Worm (Caenorhabditis elegans) whole organism, late embryonic: ENCODE data around the gene F47C12.7.
A peak's percentile ranks its signal among the peaks of the same experiment; 100 is the strongest.

ENCODE experiments used
- C08G9.2 ChIP-seq: sonication (generic microtip); optimal IDR thresholded peaks from 2 replicates; lab custom pipeline; 2016; ENCODE audit warnings: mild to moderate bottlenecking, missing genetic modification characterization, moderate library complexity, missing compliant biosample characterization
- C38D4.7 ChIP-seq: fragments of 200-800 bp; sonication (Bioruptor generic); optimal IDR thresholded peaks from 2 replicates; lab custom pipeline; 2018; ENCODE audit warnings: mild to moderate bottlenecking, missing genetic modification characterization, moderate library complexity, missing compliant biosample characterization
- F13H6.1 ChIP-seq: sonication (generic microtip); optimal IDR thresholded peaks from 2 replicates; lab custom pipeline; 2016; ENCODE audit warnings: missing genetic modification characterization, missing compliant biosample characterization
- ceh-14 ChIP-seq: sonication (generic microtip); optimal IDR thresholded peaks from 2 replicates; lab custom pipeline; 2016; ENCODE audit warnings: missing genotype, missing genetic modification characterization, missing compliant biosample characterization
- ceh-18 ChIP-seq: sonication (generic microtip); optimal IDR thresholded peaks from 2 replicates; lab custom pipeline; 2016; ENCODE audit warnings: missing genetic modification characterization, missing compliant biosample characterization
- ceh-19 ChIP-seq: fragments of 200-800 bp; sonication (Bioruptor generic); optimal IDR thresholded peaks from 2 replicates; lab custom pipeline; 2018; ENCODE audit warnings: mild to moderate bottlenecking, missing genetic modification characterization, missing compliant biosample characterization
- ceh-31 ChIP-seq: sonication (generic microtip); optimal IDR thresholded peaks from 2 replicates; lab custom pipeline; 2016; ENCODE audit warnings: missing genetic modification characterization, missing compliant biosample characterization
- ceh-34 ChIP-seq: sonication (generic microtip); optimal IDR thresholded peaks from 2 replicates; lab custom pipeline; 2016; ENCODE audit warnings: mild to moderate bottlenecking, missing genetic modification characterization, missing compliant biosample characterization
- ceh-45 ChIP-seq: fragments of 200-800 bp; sonication (Bioruptor generic); IDR thresholded peaks from 2 replicates; pipeline ENCODE4 v1.3.6; 2022; ENCODE audit warnings: missing genetic modification reagents, missing genetic modification characterization, missing compliant biosample characterization
- che-1 ChIP-seq: sonication (generic microtip); optimal IDR thresholded peaks from 2 replicates; lab custom pipeline; 2016; ENCODE audit warnings: mild to moderate bottlenecking, missing genetic modification characterization, missing compliant biosample characterization
- dmd-4 ChIP-seq: sonication (generic microtip); optimal IDR thresholded peaks from 2 replicates; lab custom pipeline; 2016; ENCODE audit warnings: borderline replicate concordance, missing genetic modification characterization, missing compliant biosample characterization
- dve-1 ChIP-seq: sonication (generic microtip); optimal IDR thresholded peaks from 2 replicates; lab custom pipeline; 2017; ENCODE audit warnings: antibody characterized with exemption, mild to moderate bottlenecking, missing genetic modification characterization, missing compliant biosample characterization
- elt-4 ChIP-seq: sonication (generic microtip); optimal IDR thresholded peaks from 2 replicates; lab custom pipeline; 2016; ENCODE audit warnings: missing genetic modification characterization, missing compliant biosample characterization
- hlh-15 ChIP-seq: sonication (generic microtip); optimal IDR thresholded peaks from 2 replicates; lab custom pipeline; 2016; ENCODE audit warnings: missing genetic modification characterization, missing compliant biosample characterization
- hlh-30 ChIP-seq: sonication (generic microtip); optimal IDR thresholded peaks from 2 replicates; lab custom pipeline; 2017; ENCODE audit warnings: antibody characterized with exemption, missing genetic modification characterization, missing compliant biosample characterization; ENCODE audit not compliant: insufficient read depth
- hlh-6 ChIP-seq: sonication (generic microtip); optimal IDR thresholded peaks from 2 replicates; lab custom pipeline; 2016; ENCODE audit warnings: missing genotype, missing genetic modification characterization, missing compliant biosample characterization
- madf-2 ChIP-seq: sonication (generic microtip); optimal IDR thresholded peaks from 2 replicates; lab custom pipeline; 2017; ENCODE audit warnings: missing genetic modification characterization, missing compliant biosample characterization
- nfya-1 ChIP-seq: sonication (generic microtip); optimal IDR thresholded peaks from 2 replicates; lab custom pipeline; 2017; ENCODE audit warnings: missing genetic modification characterization, mild to moderate bottlenecking, missing compliant biosample characterization, antibody characterized with exemption, moderate library complexity
- nhr-232 ChIP-seq: sonication (generic microtip); optimal IDR thresholded peaks from 2 replicates; lab custom pipeline; 2016; ENCODE audit warnings: missing genetic modification characterization, missing compliant biosample characterization
- npax-4 ChIP-seq: sonication (generic microtip); optimal IDR thresholded peaks from 2 replicates; lab custom pipeline; 2016; ENCODE audit warnings: missing genetic modification characterization, missing compliant biosample characterization
- pag-3 ChIP-seq: sonication (generic microtip); optimal IDR thresholded peaks from 2 replicates; lab custom pipeline; 2016; ENCODE audit warnings: missing compliant biosample characterization, missing genetic modification characterization, borderline replicate concordance
- pat-9 ChIP-seq: fragments of 200-800 bp; sonication (Bioruptor generic); optimal IDR thresholded peaks from 2 replicates; lab custom pipeline; 2018; ENCODE audit warnings: mild to moderate bottlenecking, missing genetic modification characterization, moderate library complexity, missing compliant biosample characterization
- pha-2 ChIP-seq: sonication (generic microtip); optimal IDR thresholded peaks from 2 replicates; lab custom pipeline; 2017; ENCODE audit warnings: mild to moderate bottlenecking, missing genetic modification characterization, missing compliant biosample characterization
- pha-4 ChIP-seq: fragments of 150-350 bp; optimal IDR thresholded peaks from 2 replicates; lab custom pipeline; 2018; ENCODE audit warnings: missing biosample characterization, missing genetic modification reagents, missing genetic modification characterization
- pros-1 ChIP-seq: fragments of 150-350 bp; optimal IDR thresholded peaks from 2 replicates; lab custom pipeline; 2014; ENCODE audit warnings: missing biosample characterization, missing genetic modification reagents, missing genetic modification characterization
- ref-2 ChIP-seq: sonication (generic microtip); optimal IDR thresholded peaks from 2 replicates; lab custom pipeline; 2016; ENCODE audit warnings: missing genetic modification characterization, missing compliant biosample characterization
- rnt-1 ChIP-seq: sonication (generic microtip); optimal IDR thresholded peaks from 2 replicates; lab custom pipeline; 2016; ENCODE audit warnings: missing genetic modification characterization, missing compliant biosample characterization
- sdc-2 ChIP-seq: sonication (generic microtip); optimal IDR thresholded peaks from 2 replicates; lab custom pipeline; 2016; ENCODE audit warnings: missing genotype, missing genetic modification characterization, missing compliant biosample characterization
- sox-2 ChIP-seq: fragments of 200-800 bp; sonication (Bioruptor generic); IDR thresholded peaks from 2 replicates; pipeline ENCODE4 v1.3.6; 2022; ENCODE audit warnings: missing genetic modification reagents, missing genetic modification characterization, missing compliant biosample characterization
- syd-9 ChIP-seq: sonication (generic microtip); optimal IDR thresholded peaks from 2 replicates; lab custom pipeline; 2016; ENCODE audit warnings: mild to moderate bottlenecking, missing genetic modification characterization, moderate library complexity, missing compliant biosample characterization
- tbx-2 ChIP-seq: sonication (generic microtip); optimal IDR thresholded peaks from 2 replicates; lab custom pipeline; 2016; ENCODE audit warnings: missing genetic modification characterization, missing compliant biosample characterization
- unc-42 ChIP-seq: sonication (generic microtip); optimal IDR thresholded peaks from 2 replicates; lab custom pipeline; 2016; ENCODE audit warnings: missing genotype, missing genetic modification characterization, missing compliant biosample characterization
- unc-55 ChIP-seq: sonication (generic microtip); optimal IDR thresholded peaks from 2 replicates; lab custom pipeline; 2017; ENCODE audit warnings: missing biosample characterization, missing genetic modification reagents, missing genetic modification characterization
- unc-86 ChIP-seq: sonication (generic microtip); optimal IDR thresholded peaks from 2 replicates; lab custom pipeline; 2016; ENCODE audit warnings: missing genetic modification characterization, missing compliant biosample characterization
- ztf-16 ChIP-seq: sonication (generic microtip); optimal IDR thresholded peaks from 2 replicates; lab custom pipeline; 2017; ENCODE audit warnings: missing genetic modification characterization, missing compliant biosample characterization

Gene F47C12.7

ce11 chrIV:4029288-4029687, 34.0 kb upstream of the F47C12.7 start:
- TF ChIP-seq unc-42 (no peak), dve-1 (tag; lab: Kevin White, UChicago) (no peak), rnt-1 (no peak), sox-2 (GFP tag; lab: Robert Waterston, UW) (no peak), ceh-18 (tag; lab: Kevin White, UChicago) (no peak), hlh-6 (no peak), npax-4 (tag; lab: Kevin White, UChicago) (no peak), madf-2 (tag; lab: Kevin White, UChicago) (no peak), ceh-45 (GFP tag; lab: Robert Waterston, UW) (no peak), ceh-19 (no peak), nhr-232 (tag; lab: Kevin White, UChicago) (no peak), F13H6.1 (tag; lab: Kevin White, UChicago) (no peak), sdc-2 (tag; lab: Kevin White, UChicago) (no peak), pha-4 (tag; lab: Kevin White, UChicago) (no peak), pag-3 (tag; lab: Kevin White, UChicago) (no peak)

- TF ChIP-seq C08G9.2 (tag; lab: Kevin White, UChicago): peak; percentile 25
- peak; percentile 2 for TF ChIP-seq pros-1 (tag; lab: Kevin White, UChicago)
- peak; percentile 56 for TF ChIP-seq elt-4 (tag; lab: Kevin White, UChicago)
- no peak for TF ChIP-seq unc-86 (tag; lab: Kevin White, UChicago)
- TF ChIP-seq ceh-34 (tag; lab: Kevin White, UChicago): peak; percentile 43
- TF ChIP-seq F13H6.1 (tag; lab: Kevin White, UChicago): peak; percentile 31
- TF ChIP-seq ceh-45 (GFP tag; lab: Robert Waterston, UW): no peak
- no peak for TF ChIP-seq pha-2 (tag; lab: Kevin White, UChicago)
- TF ChIP-seq pha-4 (tag; lab: Kevin White, UChicago): no peak
- peak; percentile 91 for TF ChIP-seq ceh-18 (tag; lab: Kevin White, UChicago)
- peak; percentile 18 for TF ChIP-seq ref-2 (tag; lab: Kevin White, UChicago)
- peak; percentile 8 for TF ChIP-seq nfya-1 (tag; lab: Kevin White, UChicago)
- TF ChIP-seq dmd-4: peak; percentile 33
- no peak for TF ChIP-seq hlh-15 (tag; lab: Kevin White, UChicago)
- TF ChIP-seq che-1 (tag; lab: Kevin White, UChicago): no peak
- TF ChIP-seq tbx-2: peak; percentile 66
- TF ChIP-seq ztf-16 (tag; lab: Kevin White, UChicago): no peak
- peak; percentile 50 for TF ChIP-seq syd-9 (tag; lab: Kevin White, UChicago)
- TF ChIP-seq sdc-2 (tag; lab: Kevin White, UChicago): peak; percentile 37
- TF ChIP-seq unc-55: peak; percentile 69
These were observed 32.9 kb upstream of the F47C12.7 start for ce11 chrIV:4028177-4028576.

- TF ChIP-seq unc-55: peak; percentile 2
- TF ChIP-seq nhr-232 (tag; lab: Kevin White, UChicago): no peak
- TF ChIP-seq, all 69 proteins: peak for 1
These were observed 32.0 kb upstream of the F47C12.7 start for ce11 chrIV:4027106-4027888.

- peak; percentile 12 for TF ChIP-seq ceh-31 (tag; lab: Kevin White, UChicago)
- TF ChIP-seq hlh-30 (tag; lab: Kevin White, UChicago): no peak
- TF ChIP-seq pat-9 (tag; lab: Kevin White, UChicago): peak; percentile 13
- TF ChIP-seq C38D4.7: peak; percentile 4
- peak; percentile 36 for TF ChIP-seq ceh-18 (tag; lab: Kevin White, UChicago)
- no peak for TF ChIP-seq ceh-14 (tag; lab: Kevin White, UChicago)
- peak; percentile 16 for TF ChIP-seq rnt-1
These were observed 30.6 kb upstream of the F47C12.7 start for ce11 chrIV:4025923-4026322.
